Fruit fly (Drosophila melanogaster) whole organism, adult: ENCODE measurements around the gene Jhbp6.
"Not testable (repeated sequence)": the region's sequence is repeated elsewhere in the genome, so short reads cannot be mapped to it uniquely, and the experiment has no call there.

ENCODE experiments used
- CG14711 ChIP-seq: fragments of 200-800 bp; sonication (Bioruptor generic); optimal IDR thresholded peaks from 2 replicates; lab custom pipeline; 2018; ENCODE audit warnings: missing biosample characterization, mild to moderate bottlenecking, missing genetic modification characterization, moderate library complexity
- CG1620 ChIP-seq: fragments of 200-800 bp; sonication (Bioruptor generic); optimal IDR thresholded peaks from 2 replicates; lab custom pipeline; 2016; ENCODE audit warnings: missing biosample characterization, missing genetic modification characterization
- CG7045 ChIP-seq: fragments of 200-800 bp; sonication (Bioruptor generic); optimal IDR thresholded peaks from 2 replicates; lab custom pipeline; 2017; ENCODE audit warnings: missing biosample characterization, mild to moderate bottlenecking, missing genetic modification characterization
- Crg-1 ChIP-seq: fragments of 200-800 bp; sonication (Bioruptor generic); optimal IDR thresholded peaks from 2 replicates; lab custom pipeline; 2016; ENCODE audit warnings: missing biosample characterization, missing genetic modification characterization
- cic ChIP-seq: fragments of 200-800 bp; sonication (Bioruptor generic); optimal IDR thresholded peaks from 2 replicates; lab custom pipeline; 2017; ENCODE audit warnings: missing biosample characterization, mild to moderate bottlenecking, missing genetic modification characterization, moderate library complexity
- kay ChIP-seq: fragments of 200-800 bp; sonication (Bioruptor generic); peaks from one replicate; lab custom pipeline; 2016; ENCODE audit warnings: missing biosample characterization, missing genetic modification characterization, borderline replicate concordance
- ovo ChIP-seq: fragments of 200-800 bp; sonication (Bioruptor generic); optimal IDR thresholded peaks from 2 replicates; lab custom pipeline; 2016; ENCODE audit warnings: missing biosample characterization, missing genetic modification characterization
- toe ChIP-seq: fragments of 200-800 bp; sonication (Bioruptor generic); optimal IDR thresholded peaks from 2 replicates; lab custom pipeline; 2016; ENCODE audit warnings: missing biosample characterization, missing genetic modification characterization

- TF ChIP-seq CG14711; CG7045; kay (GFP tag; lab: Kevin White, UChicago); CG1620 (GFP tag; lab: Kevin White, UChicago); cic (GFP tag; lab: Kevin White, UChicago); toe (GFP tag; lab: Kevin White, UChicago); Crg-1 (GFP tag; lab: Kevin White, UChicago); ovo (GFP tag; lab: Kevin White, UChicago): not testable (repeated sequence)
Observed at dm6 chr3L:22692428-22692827, 22.7 kb downstream of the Jhbp6 start, which contains the start of gene CG14454.
